Fruit fly (Drosophila melanogaster): Measurements from ENCODE around the gene RpL22.

Gene RpL22

dm6 chrX:784456-784855 lies 19.5 kb upstream of the RpL22 start, which contains the start of gene tw:
tw (plus strand) TSS chrX:784746.
- TF ChIP-seq CG3032 (tag; optimal IDR thresholded peaks at IDR 0.05) (peak; percentile 13), cyc (GFP tag; optimal IDR thresholded peaks at IDR 0.05) (no peak), esn (GFP tag; optimal IDR thresholded peaks at IDR 0.05) (peak; percentile 15)

- TF ChIP-seq fd85E (GFP tag; optimal IDR thresholded peaks at IDR 0.05): no peak
- TF ChIP-seq CG8632 (GFP tag; optimal IDR thresholded peaks at IDR 0.05): peak; percentile 48
- TF ChIP-seq net (GFP tag; optimal IDR thresholded peaks at IDR 0.05): peak; percentile 51
- TF ChIP-seq CG11294 (GFP tag; IDR thresholded peaks at IDR 0.05): no peak
- TF ChIP-seq Sox15 (GFP tag; optimal IDR thresholded peaks at IDR 0.05): peak; percentile 19
- TF ChIP-seq CG6276 (GFP tag; optimal IDR thresholded peaks at IDR 0.05): peak; percentile 44
- TF ChIP-seq Smox (GFP tag; optimal IDR thresholded peaks at IDR 0.05): peak; percentile 71
- TF ChIP-seq Hr38 (GFP tag; optimal IDR thresholded peaks at IDR 0.05): no peak
- TF ChIP-seq CG7368 (GFP tag; optimal IDR thresholded peaks at IDR 0.05): peak; percentile 58
- TF ChIP-seq CG9139 (GFP tag; optimal IDR thresholded peaks at IDR 0.05): no peak
- TF ChIP-seq acj6 (GFP tag; optimal IDR thresholded peaks at IDR 0.05): peak; percentile 61
- TF ChIP-seq CG8319 (GFP tag; optimal IDR thresholded peaks at IDR 0.05): peak; percentile 33
- TF ChIP-seq Hr39 (GFP tag; optimal IDR thresholded peaks at IDR 0.05): peak; percentile 57
- TF ChIP-seq cyc (GFP tag; optimal IDR thresholded peaks at IDR 0.05): peak; percentile 38
- peak; percentile 87 for TF ChIP-seq svp (GFP tag)
- peak; percentile 60 for TF ChIP-seq CG10631 (GFP tag; optimal IDR thresholded peaks at IDR 0.05)
- TF ChIP-seq CG3032 (tag; optimal IDR thresholded peaks at IDR 0.05): peak; percentile 45
- peak; percentile 83 for TF ChIP-seq Eip78C (GFP tag)
- TF ChIP-seq Lpt (GFP tag; optimal IDR thresholded peaks at IDR 0.05): peak; percentile 60
- TF ChIP-seq CG32006 (GFP tag; optimal IDR thresholded peaks at IDR 0.05): peak; percentile 64
- TF ChIP-seq CG10669 (GFP tag; optimal IDR thresholded peaks at IDR 0.05): peak; percentile 40
- TF ChIP-seq CG6792 (GFP tag; optimal IDR thresholded peaks at IDR 0.05): peak; percentile 65
- TF ChIP-seq fkh (GFP tag; optimal IDR thresholded peaks at IDR 0.05): no peak
- TF ChIP-seq CG11762 (GFP tag; optimal IDR thresholded peaks at IDR 0.05; ENCODE audit: insufficient read depth): peak; percentile 36
- peak; percentile 2 for TF ChIP-seq CG11902 (GFP tag; optimal IDR thresholded peaks at IDR 0.05)
- TF ChIP-seq Met (GFP tag; optimal IDR thresholded peaks at IDR 0.05): peak; percentile 68
- peak; percentile 47 for TF ChIP-seq dsx (GFP tag; optimal IDR thresholded peaks at IDR 0.05; ENCODE audit: poor library complexity, severe bottlenecking)
- peak; percentile 60 for TF ChIP-seq lz (GFP tag; optimal IDR thresholded peaks at IDR 0.05)
- peak; percentile 38 for TF ChIP-seq spab (GFP tag; optimal IDR thresholded peaks at IDR 0.05)
- peak; percentile 3 for TF ChIP-seq CG6854 (GFP tag; optimal IDR thresholded peaks at IDR 0.05)
- TF ChIP-seq Blimp-1 (GFP tag; optimal IDR thresholded peaks at IDR 0.05): no peak
- peak; percentile 66 for TF ChIP-seq achi (GFP tag; optimal IDR thresholded peaks at IDR 0.05)
- TF ChIP-seq ss (GFP tag; optimal IDR thresholded peaks at IDR 0.05): peak; percentile 63 to 69
- TF ChIP-seq CG3919 (GFP tag; optimal IDR thresholded peaks at IDR 0.05): peak; percentile 54
- TF ChIP-seq Sox14 (GFP tag; optimal IDR thresholded peaks at IDR 0.05): peak; percentile 62
- peak; percentile 36 for TF ChIP-seq Hr4 (GFP tag; optimal IDR thresholded peaks at IDR 0.05)
- peak; percentile 47; the same call in 1 of the 2 replicates for TF ChIP-seq CG15336 (GFP tag; IDR thresholded peaks at IDR 0.05)
- peak; percentile 64 for TF ChIP-seq Sox102F (GFP tag; optimal IDR thresholded peaks at IDR 0.05)
- peak; percentile 55 for TF ChIP-seq CG34406 (GFP tag; optimal IDR thresholded peaks at IDR 0.05)
- peak; percentile 36 for TF ChIP-seq CG4318 (GFP tag; optimal IDR thresholded peaks at IDR 0.05)
- TF ChIP-seq pdm3 (GFP tag; optimal IDR thresholded peaks at IDR 0.05): peak; percentile 61
- TF ChIP-seq CG8119 (GFP tag; IDR thresholded peaks at IDR 0.05): peak; percentile 72
- TF ChIP-seq CG6163 (GFP tag; IDR thresholded peaks at IDR 0.05): no peak
- peak; percentile 38 for TF ChIP-seq CG1621 (tag; optimal IDR thresholded peaks at IDR 0.05)
- peak; percentile 52 for TF ChIP-seq vri (GFP tag; optimal IDR thresholded peaks at IDR 0.05)
- peak; percentile 67 for TF ChIP-seq topi (GFP tag; optimal IDR thresholded peaks at IDR 0.05)
- no peak for TF ChIP-seq Eip93F (GFP tag; optimal IDR thresholded peaks at IDR 0.05)
- TF ChIP-seq Eip75B (GFP tag; optimal IDR thresholded peaks at IDR 0.05): peak; percentile 42
- peak; percentile 60 for TF ChIP-seq CG6808 (GFP tag; optimal IDR thresholded peaks at IDR 0.05)
These were observed 14.4 kb upstream of the RpL22 start for dm6 chrX:779344-779743.
